Fruit fly (Drosophila melanogaster) Kc167 (cell line): ENCODE results near the gene GckIII.

Experiments
- Myc ChIP-seq: fragments of >200 bp; optimal IDR thresholded peaks from 2 replicates; lab custom pipeline; 2017; ENCODE audit warnings: missing external identifiers
- Sin3A ChIP-seq: fragments of >200 bp; optimal IDR thresholded peaks from 2 replicates; lab custom pipeline; 2018; ENCODE audit warnings: missing external identifiers
- h ChIP-seq: fragments of >200 bp; optimal IDR thresholded peaks from 3 replicates; lab custom pipeline; 2018; ENCODE audit warnings: missing external identifiers
- insv ChIP-seq: fragments of >200 bp; optimal IDR thresholded peaks from 3 replicates; lab custom pipeline; 2018; ENCODE audit warnings: missing external identifiers
- psq ChIP-seq: fragments of >200 bp; optimal IDR thresholded peaks from 2 replicates; lab custom pipeline; 2017; ENCODE audit warnings: missing external identifiers
- ttk ChIP-seq: sonication (Bioruptor generic); optimal IDR thresholded peaks from 2 replicates; lab custom pipeline; 2017; ENCODE audit warnings: missing external identifiers

- no peak for TF ChIP-seq psq (lab: Kevin White, UChicago)
- TF ChIP-seq Sin3A (lab: Kevin White, UChicago): no peak
- no peak for TF ChIP-seq h (lab: Kevin White, UChicago)
- TF ChIP-seq Myc (lab: Kevin White, UChicago): no peak
- no peak for TF ChIP-seq insv (lab: Kevin White, UChicago)
- TF ChIP-seq ttk (lab: Kevin White, UChicago): no peak
Observed at dm6 chr3R:17115668-17116067, 30.4 kb downstream of the GckIII start.
